Fruit fly (Drosophila melanogaster) whole organism, prepupa: ENCODE results near the gene Socs16D.

Experiments used
- Blimp-1 ChIP-seq: fragments of 200-800 bp; sonication (Bioruptor generic); optimal IDR thresholded peaks from 3 replicates; lab custom pipeline; 2017; ENCODE audit warnings: missing biosample characterization, missing genetic modification characterization, mild to moderate bottlenecking, moderate library complexity, missing genetic modification reagents
- CG10631 ChIP-seq: fragments of 200-800 bp; sonication (Bioruptor generic); optimal IDR thresholded peaks from 2 replicates; lab custom pipeline; 2016; ENCODE audit warnings: missing biosample characterization, missing genetic modification characterization
- CG10669 ChIP-seq: fragments of 200-800 bp; sonication (Bioruptor generic); optimal IDR thresholded peaks from 3 replicates; lab custom pipeline; 2018; ENCODE audit warnings: missing biosample characterization, mild to moderate bottlenecking, missing genetic modification characterization, moderate library complexity
- CG11762 ChIP-seq: fragments of 200-800 bp; sonication (Bioruptor generic); optimal IDR thresholded peaks from 3 replicates; lab custom pipeline; 2016; ENCODE audit warnings: missing biosample characterization, missing genetic modification characterization; ENCODE audit not compliant: insufficient read depth
- CG11902 ChIP-seq: fragments of 200-800 bp; sonication (Bioruptor generic); optimal IDR thresholded peaks from 3 replicates; lab custom pipeline; 2016; ENCODE audit warnings: missing biosample characterization, missing genetic modification characterization
- CG15336 ChIP-seq: fragments of 200-800 bp; sonication (Bioruptor generic); IDR thresholded peaks from 2 replicates; pipeline ENCODE4 v1.3.6; 2022; ENCODE audit warnings: missing biosample characterization, missing genetic modification characterization
- CG16779 ChIP-seq: fragments of 200-800 bp; sonication (Bioruptor generic); optimal IDR thresholded peaks from 3 replicates; lab custom pipeline; 2017; ENCODE audit warnings: missing biosample characterization, mild to moderate bottlenecking, missing genetic modification characterization
- CG3032 ChIP-seq: fragments of 200-800 bp; optimal IDR thresholded peaks from 2 replicates; lab custom pipeline; 2019; ENCODE audit warnings: missing biosample characterization, mild to moderate bottlenecking, missing genetic modification characterization, moderate library complexity
- CG34406 ChIP-seq: fragments of 200-800 bp; sonication (Bioruptor generic); optimal IDR thresholded peaks from 3 replicates; lab custom pipeline; 2016; ENCODE audit warnings: missing biosample characterization, missing genetic modification characterization
- CG4318 ChIP-seq: fragments of 200-800 bp; sonication (Bioruptor generic); optimal IDR thresholded peaks from 3 replicates; lab custom pipeline; 2017; ENCODE audit warnings: missing biosample characterization, mild to moderate bottlenecking, missing genetic modification characterization
- CG6163 ChIP-seq: fragments of 200-800 bp; sonication (Bioruptor generic); IDR thresholded peaks from 3 replicates; pipeline ENCODE4 v1.3.6; 2022; ENCODE audit warnings: missing biosample characterization, missing genetic modification characterization
- CG6276 ChIP-seq: fragments of 200-800 bp; sonication (Bioruptor generic); optimal IDR thresholded peaks from 2 replicates; lab custom pipeline; 2017; ENCODE audit warnings: missing biosample characterization, mild to moderate bottlenecking, missing genetic modification characterization
- CG6792 ChIP-seq: fragments of 200-800 bp; sonication (Bioruptor generic); optimal IDR thresholded peaks from 3 replicates; lab custom pipeline; 2016; ENCODE audit warnings: missing biosample characterization, missing genetic modification characterization
- CG6854 ChIP-seq: fragments of 200-800 bp; sonication (Bioruptor generic); optimal IDR thresholded peaks from 2 replicates; lab custom pipeline; 2017; ENCODE audit warnings: missing biosample characterization, mild to moderate bottlenecking, missing genetic modification characterization
- CG7368 ChIP-seq: fragments of 200-800 bp; sonication (Bioruptor generic); optimal IDR thresholded peaks from 3 replicates; lab custom pipeline; 2016; ENCODE audit warnings: missing biosample characterization, missing genetic modification characterization
- CG8119 ChIP-seq: fragments of 200-800 bp; sonication (Bioruptor generic); IDR thresholded peaks from 3 replicates; pipeline ENCODE4 v1.3.6; 2022; ENCODE audit warnings: missing biosample characterization, missing genetic modification characterization
- CG8319 ChIP-seq: fragments of 200-800 bp; sonication (Bioruptor generic); optimal IDR thresholded peaks from 3 replicates; lab custom pipeline; 2016; ENCODE audit warnings: missing biosample characterization, missing genetic modification characterization
- CG8632 ChIP-seq: fragments of 200-800 bp; sonication (Bioruptor generic); optimal IDR thresholded peaks from 3 replicates; lab custom pipeline; 2016; ENCODE audit warnings: missing biosample characterization, missing genetic modification characterization
- Eip75B ChIP-seq: fragments of 200-800 bp; sonication (Bioruptor generic); optimal IDR thresholded peaks from 3 replicates; lab custom pipeline; 2016; ENCODE audit warnings: missing biosample characterization, missing genetic modification characterization
- Eip78C ChIP-seq: fragments of 200-800 bp; sonication (Bioruptor generic); peaks from one replicate; lab custom pipeline; 2016; ENCODE audit warnings: missing biosample characterization, missing genetic modification characterization
- Eip93F ChIP-seq: fragments of 200-800 bp; sonication (Bioruptor generic); optimal IDR thresholded peaks from 2 replicates; lab custom pipeline; 2016; ENCODE audit warnings: missing biosample characterization, mild to moderate bottlenecking, missing genetic modification characterization
- Ets21C ChIP-seq: fragments of 200-800 bp; sonication (Bioruptor generic); optimal IDR thresholded peaks from 3 replicates; lab custom pipeline; 2016; ENCODE audit warnings: missing biosample characterization, missing genetic modification characterization
- Ets96B ChIP-seq: fragments of 200-800 bp; optimal IDR thresholded peaks from 2 replicates; lab custom pipeline; 2019; ENCODE audit warnings: missing biosample characterization, mild to moderate bottlenecking, missing genetic modification characterization, moderate library complexity
- Gug ChIP-seq: fragments of 200-800 bp; sonication (Bioruptor generic); IDR thresholded peaks from 2 replicates; pipeline ENCODE4 v1.3.6; 2022; ENCODE audit warnings: missing biosample characterization, missing genetic modification characterization
- Hr38 ChIP-seq: sonication (Bioruptor generic); optimal IDR thresholded peaks from 2 replicates; lab custom pipeline; 2016; ENCODE audit warnings: missing biosample characterization, missing genetic modification characterization
- Hr39 ChIP-seq: fragments of 200-800 bp; sonication (Bioruptor generic); optimal IDR thresholded peaks from 2 replicates; lab custom pipeline; 2016; ENCODE audit warnings: missing biosample characterization, missing genetic modification characterization
- Hr4 ChIP-seq: fragments of 200-800 bp; sonication (Bioruptor generic); optimal IDR thresholded peaks from 3 replicates; lab custom pipeline; 2016; ENCODE audit warnings: missing biosample characterization, missing genetic modification characterization
- Lpt ChIP-seq: fragments of 200-800 bp; sonication (Bioruptor generic); optimal IDR thresholded peaks from 3 replicates; lab custom pipeline; 2016; ENCODE audit warnings: missing biosample characterization, missing genetic modification characterization
- OdsH ChIP-seq: fragments of 200-800 bp; sonication (Bioruptor generic); optimal IDR thresholded peaks from 3 replicates; lab custom pipeline; 2016; ENCODE audit warnings: missing biosample characterization, missing genetic modification characterization
- Smox ChIP-seq: fragments of 200-800 bp; sonication (Bioruptor generic); optimal IDR thresholded peaks from 3 replicates; lab custom pipeline; 2016; ENCODE audit warnings: missing biosample characterization, missing genetic modification characterization
- Sox15 ChIP-seq: fragments of 200-800 bp; sonication (Bioruptor generic); optimal IDR thresholded peaks from 3 replicates; lab custom pipeline; 2016; ENCODE audit warnings: missing biosample characterization, missing genetic modification characterization
- achi ChIP-seq: fragments of 200-800 bp; sonication (Bioruptor generic); optimal IDR thresholded peaks from 3 replicates; lab custom pipeline; 2016; ENCODE audit warnings: missing biosample characterization, missing genetic modification characterization
- acj6 ChIP-seq: fragments of 200-800 bp; sonication (Bioruptor generic); optimal IDR thresholded peaks from 3 replicates; lab custom pipeline; 2016; ENCODE audit warnings: missing biosample characterization, missing genetic modification characterization
- cyc ChIP-seq: fragments of 200-800 bp; sonication (Bioruptor generic); optimal IDR thresholded peaks from 3 replicates; lab custom pipeline; 2016; ENCODE audit warnings: missing biosample characterization, missing genetic modification characterization
- dac ChIP-seq: fragments of 200-800 bp; sonication (Bioruptor generic); optimal IDR thresholded peaks from 2 replicates; lab custom pipeline; 2017; ENCODE audit warnings: missing biosample characterization, mild to moderate bottlenecking, missing genetic modification characterization
- dsx ChIP-seq: fragments of 200-800 bp; optimal IDR thresholded peaks from 3 replicates; lab custom pipeline; 2019; ENCODE audit warnings: missing biosample characterization, mild to moderate bottlenecking, missing genetic modification characterization, moderate library complexity; ENCODE audit not compliant: poor library complexity, severe bottlenecking
- eg ChIP-seq: fragments of 200-800 bp; sonication (Bioruptor generic); IDR thresholded peaks from 3 replicates; pipeline ENCODE4 v1.3.6; 2022; ENCODE audit warnings: missing biosample characterization, missing genetic modification characterization
- esn ChIP-seq: fragments of 200-800 bp; sonication (Bioruptor generic); optimal IDR thresholded peaks from 2 replicates; lab custom pipeline; 2016; ENCODE audit warnings: missing biosample characterization, mild to moderate bottlenecking, missing genetic modification characterization, moderate library complexity
- fd59A ChIP-seq: fragments of 200-800 bp; sonication (Bioruptor generic); optimal IDR thresholded peaks from 2 replicates; lab custom pipeline; 2017; ENCODE audit warnings: missing biosample characterization, mild to moderate bottlenecking, missing genetic modification characterization, missing genetic modification reagents
- fd85E ChIP-seq: fragments of 200-800 bp; sonication (Bioruptor generic); optimal IDR thresholded peaks from 3 replicates; lab custom pipeline; 2016; ENCODE audit warnings: missing biosample characterization, missing genetic modification characterization
- fkh ChIP-seq: fragments of 200-800 bp; sonication (Bioruptor generic); optimal IDR thresholded peaks from 3 replicates; lab custom pipeline; 2017; ENCODE audit warnings: missing biosample characterization, mild to moderate bottlenecking, missing genetic modification characterization, moderate library complexity
- lz ChIP-seq: fragments of 200-800 bp; sonication (Bioruptor generic); optimal IDR thresholded peaks from 3 replicates; lab custom pipeline; 2016; ENCODE audit warnings: missing biosample characterization, missing genetic modification characterization
- net ChIP-seq: fragments of 200-800 bp; sonication (Bioruptor generic); optimal IDR thresholded peaks from 3 replicates; lab custom pipeline; 2016; ENCODE audit warnings: missing biosample characterization, missing genetic modification characterization
- pdm3 ChIP-seq: fragments of 200-800 bp; sonication (Bioruptor generic); optimal IDR thresholded peaks from 3 replicates; lab custom pipeline; 2016; ENCODE audit warnings: missing biosample characterization, missing genetic modification characterization
- salr ChIP-seq, 2 experiments: fragments of 200-800 bp; sonication (Bioruptor generic); optimal IDR thresholded peaks; 3 replicates each; lab custom pipeline; 2016 to 2018; ENCODE audit warnings: missing biosample characterization in 2 of 2, missing genetic modification characterization in 2 of 2, mild to moderate bottlenecking in 1 of 2
- spab ChIP-seq: fragments of 200-800 bp; sonication (Bioruptor generic); optimal IDR thresholded peaks from 2 replicates; lab custom pipeline; 2017; ENCODE audit warnings: missing biosample characterization, mild to moderate bottlenecking, missing genetic modification characterization, missing genetic modification reagents
- ss ChIP-seq, 2 experiments: fragments of 200-800 bp; sonication (Bioruptor generic); optimal IDR thresholded peaks; 2 replicates in 1 of 2; 3 replicates in 1 of 2; lab custom pipeline; 2017 to 2018; ENCODE audit warnings: mild to moderate bottlenecking in 2 of 2, missing biosample characterization in 2 of 2, missing genetic modification characterization in 2 of 2, moderate library complexity in 1 of 2
- svp ChIP-seq: fragments of 200-800 bp; sonication (Bioruptor generic); peaks from one replicate; lab custom pipeline; 2016; ENCODE audit warnings: missing biosample characterization, missing genetic modification characterization
- topi ChIP-seq: fragments of 200-800 bp; sonication (Bioruptor generic); optimal IDR thresholded peaks from 3 replicates; lab custom pipeline; 2016; ENCODE audit warnings: missing biosample characterization, missing genetic modification characterization
- vri ChIP-seq: fragments of 200-800 bp; sonication (Bioruptor generic); optimal IDR thresholded peaks from 3 replicates; lab custom pipeline; 2016; ENCODE audit warnings: missing biosample characterization, mild to moderate bottlenecking, missing genetic modification characterization

The Socs16D gene

DNA sequence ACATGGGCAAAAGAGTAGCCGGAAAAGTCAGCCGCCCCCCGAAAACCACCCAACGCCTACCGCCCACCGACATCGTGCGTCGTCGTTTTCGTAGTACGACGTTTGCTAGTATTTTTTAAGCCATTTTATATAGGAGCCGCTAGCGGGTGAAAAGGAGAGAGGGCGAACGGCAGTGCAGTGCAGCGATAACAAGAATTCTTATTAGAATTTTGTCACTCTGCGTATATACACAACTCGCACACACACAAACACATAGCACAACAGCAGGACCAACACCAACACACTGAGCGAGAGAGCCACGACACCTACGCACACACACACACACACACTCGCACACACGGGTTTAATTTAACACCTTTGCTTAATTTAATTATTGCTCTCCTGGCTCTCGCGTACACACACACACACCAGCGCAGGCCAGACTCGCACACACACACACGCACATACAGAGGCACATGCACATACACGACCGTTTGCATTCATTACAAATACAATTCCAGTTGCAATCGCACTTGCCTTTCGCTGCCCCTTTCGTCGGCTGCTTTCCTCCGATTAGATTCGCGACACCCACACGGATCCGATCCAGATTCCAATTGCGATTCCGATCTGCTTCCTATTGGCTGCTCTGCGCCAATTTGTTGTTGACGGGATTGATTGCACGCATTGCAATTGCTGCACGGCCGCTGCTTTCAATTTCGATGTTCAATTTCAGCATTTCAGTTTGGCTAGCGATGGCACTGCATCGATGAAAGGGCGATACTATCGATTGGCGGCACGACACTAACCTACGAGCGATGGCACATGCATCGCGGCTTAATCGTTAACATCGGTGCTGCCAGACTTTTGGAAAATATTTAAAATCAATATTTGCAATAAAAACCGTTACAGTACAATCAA lies at the start of gene Socs16D:
Gene Socs16D (minus strand): TSS at position 758 of the 897 bp plus-strand sequence.
- no peak for TF ChIP-seq Eip93F
- no peak for TF ChIP-seq Eip75B (GFP tag; lab: Kevin White, UChicago)
- TF ChIP-seq CG10631 (GFP tag; lab: Kevin White, UChicago), result peak; percentile 1
- TF ChIP-seq fd59A (GFP tag; lab: Kevin White, UChicago), result no peak
- TF ChIP-seq CG6854 (GFP tag; lab: Kevin White, UChicago), result peak; percentile 79
- TF ChIP-seq net (GFP tag; lab: Kevin White, UChicago), result no peak
- TF ChIP-seq vri (GFP tag; lab: Kevin White, UChicago), result peak; percentile 33
- no peak for TF ChIP-seq spab (GFP tag; lab: Kevin White, UChicago)
- TF ChIP-seq salr (GFP tag; optimal IDR thresholded peaks at IDR 0.05; lab: Kevin White, UChicago), result no peak
- peak; percentile 13 for TF ChIP-seq dsx (GFP tag; lab: Kevin White, UChicago)
- peak; percentile 60 to 61 for TF ChIP-seq ss (GFP tag; optimal IDR thresholded peaks at IDR 0.05; lab: Kevin White, UChicago)
- TF ChIP-seq Hr38 (GFP tag; lab: Kevin White, UChicago), result no peak
- TF ChIP-seq achi (GFP tag; lab: Kevin White, UChicago), result no peak
- TF ChIP-seq CG15336 (GFP tag; lab: Robert Waterston, UW), result peak; percentile 46
- TF ChIP-seq CG8632 (GFP tag; lab: Kevin White, UChicago), result peak; percentile 22
- no peak for TF ChIP-seq Ets21C (GFP tag; lab: Kevin White, UChicago)
- peak; percentile 94 for TF ChIP-seq fkh
- TF ChIP-seq Hr4 (GFP tag; lab: Kevin White, UChicago), result no peak
- TF ChIP-seq svp (GFP tag; lab: Kevin White, UChicago), result peak; percentile 52
- TF ChIP-seq Blimp-1 (GFP tag; lab: Kevin White, UChicago), result no peak
- no peak for TF ChIP-seq CG11762 (GFP tag; lab: Kevin White, UChicago)
- TF ChIP-seq cyc, result peak; percentile 15
- no peak for TF ChIP-seq CG7368 (GFP tag; lab: Kevin White, UChicago)
- peak; percentile 47 for TF ChIP-seq topi (GFP tag; lab: Kevin White, UChicago)
- no peak for TF ChIP-seq acj6 (GFP tag; lab: Kevin White, UChicago)
- peak; percentile 27 for TF ChIP-seq pdm3 (GFP tag; lab: Kevin White, UChicago)
- peak; percentile 20 for TF ChIP-seq CG16779 (tag; lab: Kevin White, UChicago)
- no peak for TF ChIP-seq CG6276 (GFP tag; lab: Kevin White, UChicago)
- TF ChIP-seq lz (GFP tag; lab: Kevin White, UChicago), result peak; percentile 26
- TF ChIP-seq Lpt (GFP tag; lab: Kevin White, UChicago), result peak; percentile 52
- TF ChIP-seq fd85E (GFP tag; lab: Kevin White, UChicago), result no peak
- no peak for TF ChIP-seq CG34406 (GFP tag; lab: Kevin White, UChicago)
- no peak for TF ChIP-seq Sox15
- TF ChIP-seq dac (GFP tag; lab: Kevin White, UChicago), result no peak
- peak; percentile 33 for TF ChIP-seq OdsH (GFP tag; lab: Kevin White, UChicago)
- peak; percentile 75 for TF ChIP-seq Eip78C (GFP tag; lab: Kevin White, UChicago)
- TF ChIP-seq esn (GFP tag; lab: Kevin White, UChicago), result peak; percentile 48
- no peak for TF ChIP-seq CG8319 (GFP tag; lab: Kevin White, UChicago)
- TF ChIP-seq CG8119, result no peak
- TF ChIP-seq eg (GFP tag; lab: Robert Waterston, UW), result 0 out of 3 replicates have a peak, but pooled peaks have one; percentile 10
- no peak for TF ChIP-seq CG10669 (GFP tag; lab: Kevin White, UChicago)
- TF ChIP-seq Gug (GFP tag; lab: Robert Waterston, UW), result no peak
- TF ChIP-seq CG3032 (tag; lab: Kevin White, UChicago), result peak; percentile 14
- TF ChIP-seq Smox, result peak; percentile 34
- TF ChIP-seq CG6163 (GFP tag; lab: Robert Waterston, UW), result no peak; the same call in 2 of the 3 replicates
- TF ChIP-seq Hr39 (GFP tag; lab: Kevin White, UChicago), result peak; percentile 1
- TF ChIP-seq CG6792, result no peak
- no peak for TF ChIP-seq Ets96B (tag; lab: Kevin White, UChicago)
- no peak for TF ChIP-seq CG11902 (GFP tag; lab: Kevin White, UChicago)
- TF ChIP-seq CG4318, result no peak
